Worm (Caenorhabditis elegans) whole organism, L4/young adult: ENCODE results near the gene ZK836.3.

Experiments used
- W03F9.2 ChIP-seq: fragments of 150-350 bp; optimal IDR thresholded peaks from 2 replicates; lab custom pipeline; 2014; ENCODE audit warnings: missing biosample characterization, missing genetic modification characterization
- him-1 ChIP-seq: sonication (generic microtip); optimal IDR thresholded peaks from 2 replicates; lab custom pipeline; 2016; ENCODE audit warnings: missing genotype, missing genetic modification reagents, missing genetic modification characterization, missing compliant biosample characterization

ce11 chrV:12208678-12209077 is 12.9 kb upstream of the ZK836.3 start:
- no peak for TF ChIP-seq him-1 (tag; lab: Kevin White, UChicago)
- TF ChIP-seq W03F9.2 (tag; lab: Kevin White, UChicago) = no peak
